Fruit fly (Drosophila melanogaster): ENCODE results near the gene Mat89Ba.

Mat89Ba gene

DNA sequence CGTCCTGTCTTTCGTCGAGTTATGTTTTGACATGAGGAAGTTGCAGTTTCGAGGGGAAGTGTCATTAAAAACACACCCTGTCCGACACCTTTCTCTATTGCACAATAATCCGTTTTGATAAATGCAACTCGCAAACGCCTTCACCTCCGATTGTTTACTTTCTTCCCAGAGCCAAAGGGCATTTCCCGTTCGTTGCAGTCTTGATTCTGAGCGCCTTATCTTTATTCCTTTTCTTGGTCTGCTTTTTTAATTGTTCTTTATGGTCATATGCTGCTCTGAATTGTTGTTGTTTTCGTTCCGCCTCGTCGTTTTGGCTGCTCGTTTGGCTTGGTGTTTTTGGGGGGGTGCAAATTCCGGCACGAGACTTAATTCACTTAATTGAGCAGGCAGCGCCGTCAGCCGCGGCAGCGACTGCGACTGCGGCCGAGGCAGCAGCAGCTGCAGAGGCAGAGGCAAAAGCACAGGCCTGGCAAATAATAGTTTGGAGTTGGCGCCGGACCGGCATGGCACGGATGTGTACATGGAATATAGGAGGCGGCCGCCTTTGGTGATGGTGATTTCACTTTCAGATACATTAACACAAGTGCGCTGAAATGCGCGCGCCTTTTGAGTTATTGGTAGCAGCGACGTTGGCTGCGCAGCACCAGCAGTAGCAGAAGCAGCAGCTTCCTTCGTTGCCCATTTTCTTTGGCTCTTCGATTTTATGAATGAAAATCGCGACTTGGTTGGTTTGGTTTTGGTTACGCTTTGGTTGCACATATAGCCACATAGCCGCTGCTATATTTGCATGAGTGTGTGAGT, 26.7 kb downstream of the Mat89Ba start (continued):
- TF ChIP-seq Ptx1 (GFP tag; IDR thresholded peaks at IDR 0.05) (0 out of 2 replicates have a peak, but pooled peaks have one; percentile 8), CG16813 (GFP tag; IDR thresholded peaks at IDR 0.05; ENCODE audit: partially characterized antibody) (no peak), tll (GFP tag; optimal IDR thresholded peaks at IDR 0.05) (no peak), CG7786 (GFP tag; optimal IDR thresholded peaks at IDR 0.05) (no peak), CG14014 (GFP tag; IDR thresholded peaks at IDR 0.05) (no peak), bowl (GFP tag; IDR thresholded peaks at IDR 0.05) (0 out of 2 replicates have a peak, but pooled peaks have one; percentile 10), Xrp1 (GFP tag; IDR thresholded peaks at IDR 0.05) (no peak), jigr1 (GFP tag; IDR thresholded peaks at IDR 0.05) (no peak), CG1602 (GFP tag; optimal IDR thresholded peaks at IDR 0.05) (no peak), CG17568 (GFP tag; optimal IDR thresholded peaks at IDR 0.05) (no peak), stwl (tag; optimal IDR thresholded peaks at IDR 0.05) (no peak), CG4328 (GFP tag; optimal IDR thresholded peaks at IDR 0.05) (no peak), pnt (GFP tag; optimal IDR thresholded peaks at IDR 0.05) (no peak), Kr (GFP tag; optimal IDR thresholded peaks at IDR 0.05) (no peak), CkIIα-i1 (GFP tag; IDR thresholded peaks at IDR 0.05) (no peak), CG12219 (GFP tag; optimal IDR thresholded peaks at IDR 0.05) (no peak), CG13624 (GFP tag; optimal IDR thresholded peaks at IDR 0.05) (no peak), ac (GFP tag; optimal IDR thresholded peaks at IDR 0.05) (no peak), sisA (GFP tag; IDR thresholded peaks at IDR 0.05) (no peak), sens-2 (GFP tag; IDR thresholded peaks at IDR 0.05) (no peak), HmgZ (tag; optimal IDR thresholded peaks at IDR 0.05) (no peak), CG6654 (GFP tag; optimal IDR thresholded peaks at IDR 0.05) (no peak), HHEX (GFP tag; optimal IDR thresholded peaks at IDR 0.05) (no peak), CG9817 (tag; optimal IDR thresholded peaks at IDR 0.05) (no peak), her (GFP tag; optimal IDR thresholded peaks at IDR 0.05) (no peak), CG42726 (GFP tag; IDR thresholded peaks at IDR 0.05; ENCODE audit: partially characterized antibody) (no peak), CG31441 (GFP tag; IDR thresholded peaks at IDR 0.05) (no peak), CG2202 (tag; optimal IDR thresholded peaks at IDR 0.05) (no peak), Stat92E (GFP tag; optimal IDR thresholded peaks at IDR 0.05) (no peak), CG18599 (GFP tag; optimal IDR thresholded peaks at IDR 0.05) (no peak), cg (GFP tag; optimal IDR thresholded peaks at IDR 0.05) (no peak), Dbx (GFP tag; IDR thresholded peaks at IDR 0.05) (0 out of 3 replicates have a peak, but pooled peaks have one; percentile 29), run (tag; optimal IDR thresholded peaks at IDR 0.05) (no peak), CTCF (GFP tag; optimal IDR thresholded peaks at IDR 0.05) (no peak), CG10147 (GFP tag; optimal IDR thresholded peaks at IDR 0.05) (no peak), ttk (GFP tag; IDR thresholded peaks at IDR 0.05) (no peak), zf30C (GFP tag; optimal IDR thresholded peaks at IDR 0.05) (no peak), H15 (GFP tag; IDR thresholded peaks at IDR 0.05) (no peak), CG13894 (tag; optimal IDR thresholded peaks at IDR 0.05) (no peak), Atf6 (GFP tag; IDR thresholded peaks at IDR 0.05) (no peak), CG10959 (GFP tag; IDR thresholded peaks at IDR 0.05) (no peak), CG18619 (GFP tag; optimal IDR thresholded peaks at IDR 0.05) (no peak), pan (optimal IDR thresholded peaks at IDR 0.05) (no peak), pan (GFP tag; optimal IDR thresholded peaks at IDR 0.05 in 1 of 2, IDR thresholded peaks at IDR 0.05 in 1 of 2) (no peak), Ada2b (GFP tag; IDR thresholded peaks at IDR 0.05) (no peak), CG6854 (GFP tag; optimal IDR thresholded peaks at IDR 0.05) (no peak), E2f1 (GFP tag; IDR thresholded peaks at IDR 0.05) (no peak), CG17328 (GFP tag; IDR thresholded peaks at IDR 0.05) (no peak), Side (GFP tag; optimal IDR thresholded peaks at IDR 0.05) (no peak), CG9609 (GFP tag; optimal IDR thresholded peaks at IDR 0.05) (no peak), CG10274 (GFP tag; optimal IDR thresholded peaks at IDR 0.05) (no peak)
